Worm (Caenorhabditis elegans) whole organism, L1 larva: Measurements from ENCODE around the gene T01C3.11.

Experiments
- ceh-82 ChIP-seq, 3 experiments: fragments of 150-350 bp in 1 of 3; sonication (generic microtip) in 2 of 3; optimal IDR thresholded peaks; 2 replicates each; lab custom pipeline; 2014 to 2017; ENCODE audit warnings: missing biosample characterization in 3 of 3, missing genetic modification characterization in 3 of 3
- dpl-1 ChIP-seq, 3 experiments: fragments of 150-350 bp in 2 of 3; sonication (generic microtip) in 1 of 3; optimal IDR thresholded peaks; 2 replicates each; lab custom pipeline; 2014 to 2017; ENCODE audit warnings: missing biosample characterization in 3 of 3, missing genetic modification characterization in 3 of 3, missing genetic modification reagents in 3 of 3
- hpl-2 ChIP-seq: fragments of 150-350 bp; optimal IDR thresholded peaks from 2 replicates; lab custom pipeline; 2014; ENCODE audit warnings: missing biosample characterization, missing genetic modification reagents, missing genetic modification characterization
- lin-39 ChIP-seq: fragments of 150-350 bp; optimal IDR thresholded peaks from 2 replicates; lab custom pipeline; 2014; ENCODE audit warnings: missing biosample characterization, missing genetic modification reagents, missing genetic modification characterization
- nhr-76 ChIP-seq: sonication (generic microtip); optimal IDR thresholded peaks from 2 replicates; lab custom pipeline; 2017; ENCODE audit warnings: missing biosample characterization, missing genetic modification characterization
- nhr-84 ChIP-seq: sonication (generic microtip); optimal IDR thresholded peaks from 2 replicates; lab custom pipeline; 2017; ENCODE audit warnings: missing biosample characterization, missing genetic modification characterization
- xbp-1 ChIP-seq: sonication (generic microtip); optimal IDR thresholded peaks from 2 replicates; lab custom pipeline; 2016; ENCODE audit warnings: missing genetic modification characterization, missing compliant biosample characterization
- zag-1 ChIP-seq: fragments of 150-350 bp; optimal IDR thresholded peaks from 2 replicates; lab custom pipeline; 2014; ENCODE audit warnings: missing biosample characterization, missing genetic modification characterization
- ztf-11 ChIP-seq, 2 experiments: sonication (generic microtip); optimal IDR thresholded peaks; 2 replicates each; lab custom pipeline; 2016 to 2017; ENCODE audit warnings: missing genetic modification characterization in 2 of 2, missing biosample characterization in 1 of 2, missing compliant biosample characterization in 1 of 2

DNA sequence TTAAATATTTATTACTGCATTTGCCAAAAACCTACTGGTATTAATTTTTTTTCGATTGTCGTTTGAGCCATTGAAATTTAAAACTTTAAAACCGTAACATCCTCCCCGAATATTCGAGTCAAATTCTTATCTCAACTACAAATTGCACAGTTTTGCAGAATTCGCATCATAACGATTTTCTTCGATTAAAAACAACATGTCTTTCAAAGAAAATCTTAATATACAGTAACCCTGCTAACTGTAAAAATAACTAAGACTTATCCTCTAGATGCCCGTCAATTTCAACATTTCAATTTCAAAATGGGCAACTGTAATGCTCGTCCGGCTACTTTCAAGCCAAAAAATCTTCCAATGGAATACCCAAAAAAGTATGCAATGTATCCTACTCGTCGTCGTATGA, 21.4 kb downstream of the T01C3.11 start, which contains the start of gene F14H8.5:
- TF ChIP-seq nhr-76 (tag; lab: Kevin White, UChicago) (no peak), ztf-11 (tag; optimal IDR thresholded peaks at IDR 0.05; lab: Kevin White, UChicago) (no peak), xbp-1 (tag; lab: Kevin White, UChicago) (no peak), zag-1 (tag; lab: Kevin White, UChicago) (no peak), nhr-84 (no peak), dpl-1 (GFP tag; optimal IDR thresholded peaks at IDR 0.05; lab: Kevin White, UChicago) (no peak), ceh-82 (tag; optimal IDR thresholded peaks at IDR 0.05; lab: Kevin White, UChicago) (no peak), hpl-2 (no peak), lin-39 (tag; lab: Kevin White, UChicago) (no peak)
